Worm (Caenorhabditis elegans) whole organism, young adult: ENCODE results near the gene best-13.

Experiments used
- F49E8.2 ChIP-seq: sonication (generic microtip); optimal IDR thresholded peaks from 3 replicates; lab custom pipeline; 2017; ENCODE audit warnings: missing genetic modification characterization, mild to moderate bottlenecking, missing compliant biosample characterization, antibody characterized with exemption, moderate library complexity; ENCODE audit not compliant: insufficient read depth
- F57A8.1 ChIP-seq: fragments of 200-800 bp; sonication (Bioruptor generic); optimal IDR thresholded peaks from 2 replicates; lab custom pipeline; 2018; ENCODE audit warnings: mild to moderate bottlenecking, missing genetic modification characterization, moderate library complexity, missing compliant biosample characterization
- K12H6.12 ChIP-seq: fragments of 200-800 bp; sonication (Bioruptor generic); optimal IDR thresholded peaks from 2 replicates; lab custom pipeline; 2018; ENCODE audit warnings: mild to moderate bottlenecking, missing genetic modification characterization, missing compliant biosample characterization
- aptf-3 ChIP-seq: fragments of 200-800 bp; sonication (Bioruptor generic); IDR thresholded peaks from 2 replicates; pipeline ENCODE4 v1.3.6; 2022; ENCODE audit warnings: missing genetic modification characterization, missing compliant biosample characterization
- chd-7 ChIP-seq: sonication (generic microtip); optimal IDR thresholded peaks from 2 replicates; lab custom pipeline; 2016; ENCODE audit warnings: mild to moderate bottlenecking, missing genetic modification characterization, moderate library complexity, missing compliant biosample characterization
- die-1 ChIP-seq: sonication (generic microtip); optimal IDR thresholded peaks from 2 replicates; lab custom pipeline; 2016; ENCODE audit warnings: missing genotype, mild to moderate bottlenecking, missing genetic modification characterization, missing compliant biosample characterization
- nhr-120 ChIP-seq: fragments of 200-800 bp; sonication (Bioruptor generic); IDR thresholded peaks from 2 replicates; pipeline ENCODE4 v1.3.6; 2022; ENCODE audit warnings: missing genetic modification characterization, missing compliant biosample characterization
- pha-4 ChIP-seq: fragments of 150-350 bp; sonication (generic microtip); optimal IDR thresholded peaks from 2 replicates; lab custom pipeline; 2014; ENCODE audit warnings: missing biosample characterization, missing genetic modification reagents, missing genetic modification characterization
- unc-62 ChIP-seq: fragments of 150-350 bp; optimal IDR thresholded peaks from 2 replicates; lab custom pipeline; 2014; ENCODE audit warnings: missing biosample characterization, missing genetic modification reagents, missing genetic modification characterization
- ztf-26 ChIP-seq: sonication (generic microtip); optimal IDR thresholded peaks from 2 replicates; lab custom pipeline; 2017; ENCODE audit warnings: missing genetic modification characterization, missing compliant biosample characterization

DNA sequence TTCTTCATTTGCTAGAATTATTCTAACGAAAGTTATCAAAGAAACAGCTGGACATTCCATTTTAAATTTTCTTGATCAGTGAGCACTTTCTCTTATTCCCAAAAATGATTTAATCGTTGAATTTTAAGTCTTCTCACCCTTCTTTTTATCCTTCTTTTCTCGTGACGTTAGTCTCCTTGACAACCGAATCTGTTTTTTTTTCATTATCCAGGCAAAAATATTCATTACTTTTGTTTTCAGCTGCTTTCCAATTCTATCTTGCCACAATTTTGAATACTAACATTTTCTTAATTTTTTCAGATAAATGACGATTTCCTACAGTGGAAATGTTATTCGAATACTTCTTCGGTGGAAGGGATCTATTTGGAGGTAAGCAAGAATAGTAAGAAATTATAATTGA lies at the start of gene best-13:
- TF ChIP-seq nhr-120 (no peak), K12H6.12 (no peak), unc-62 (GFP tag; lab: Kevin White, UChicago) (no peak), aptf-3 (GFP tag; lab: Robert Waterston, UW) (no peak), die-1 (tag; lab: Kevin White, UChicago) (no peak), F57A8.1 (no peak), pha-4 (tag; lab: Kevin White, UChicago) (no peak), F49E8.2 (tag; lab: Kevin White, UChicago) (no peak), ztf-26 (no peak), chd-7 (tag; lab: Kevin White, UChicago) (no peak)
